Worm (Caenorhabditis elegans): ENCODE results near the gene C18B2.3.

Gene C18B2.3

DNA sequence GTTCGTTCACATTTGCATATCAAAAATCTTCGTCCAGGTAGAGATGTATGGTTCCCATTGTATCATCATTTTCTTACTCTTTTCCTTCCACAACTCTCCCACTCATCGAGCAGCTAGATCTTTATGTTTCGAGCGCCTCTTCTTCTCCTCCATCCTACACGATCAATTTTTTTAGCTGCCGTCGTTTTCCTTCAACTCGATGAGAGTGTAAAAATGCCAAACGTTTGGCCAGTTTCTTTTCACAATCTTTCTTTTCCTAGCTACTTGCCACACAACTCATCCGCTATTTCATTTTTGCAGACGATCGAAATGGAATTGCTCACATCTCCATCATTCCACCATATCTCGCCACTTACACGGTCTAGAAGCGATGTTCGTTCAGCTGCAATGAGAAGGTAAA, at the start of gene C18B2.3:
Gene C18B2.3 (plus strand): TSS at position 301 of the 400 bp plus-strand sequence.
- TF ChIP-seq unc-62 (GFP tag; optimal IDR thresholded peaks at IDR 0.05), result no peak

DNA sequence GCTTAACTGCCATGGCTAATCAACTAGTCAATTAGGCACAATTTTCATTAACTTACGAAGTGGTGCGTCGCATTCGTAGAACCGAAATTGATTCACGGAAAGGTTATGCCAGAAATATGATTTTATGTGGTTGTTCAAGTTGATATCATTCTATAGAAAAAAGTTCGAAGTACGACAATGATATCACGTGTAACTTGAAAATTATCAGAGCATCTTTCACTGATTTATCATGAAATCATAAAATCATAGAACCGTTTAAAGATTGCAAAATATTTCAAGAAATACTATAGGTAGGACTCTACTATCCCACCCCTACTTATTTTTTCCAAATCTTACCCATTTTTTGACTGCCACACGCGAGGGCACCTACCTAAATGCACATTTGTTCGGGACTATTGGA, 48.7 kb upstream of the C18B2.3 start:
- TF ChIP-seq unc-62 (GFP tag; optimal IDR thresholded peaks at IDR 0.05), result no peak

DNA sequence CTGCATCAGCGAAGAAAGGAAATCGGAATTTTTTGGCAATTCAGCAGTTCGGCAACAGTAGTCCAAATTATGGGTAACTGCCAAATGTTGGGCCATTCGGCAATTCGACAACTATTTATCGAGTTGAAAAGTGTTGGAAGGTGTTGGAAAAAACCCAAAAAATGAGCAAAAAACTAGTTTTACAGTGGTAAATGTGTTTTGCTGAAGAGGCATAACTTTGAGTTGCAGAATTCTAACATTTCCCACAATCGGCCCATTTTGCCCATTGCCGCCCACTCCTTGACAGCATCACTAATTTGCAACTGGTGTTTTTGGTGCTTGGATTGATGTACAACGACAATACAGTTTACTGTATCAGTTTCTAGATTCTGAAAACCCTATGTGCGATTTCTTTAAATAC, 47.9 kb upstream of the C18B2.3 start:
- TF ChIP-seq unc-62 (GFP tag; optimal IDR thresholded peaks at IDR 0.05), result no peak

DNA sequence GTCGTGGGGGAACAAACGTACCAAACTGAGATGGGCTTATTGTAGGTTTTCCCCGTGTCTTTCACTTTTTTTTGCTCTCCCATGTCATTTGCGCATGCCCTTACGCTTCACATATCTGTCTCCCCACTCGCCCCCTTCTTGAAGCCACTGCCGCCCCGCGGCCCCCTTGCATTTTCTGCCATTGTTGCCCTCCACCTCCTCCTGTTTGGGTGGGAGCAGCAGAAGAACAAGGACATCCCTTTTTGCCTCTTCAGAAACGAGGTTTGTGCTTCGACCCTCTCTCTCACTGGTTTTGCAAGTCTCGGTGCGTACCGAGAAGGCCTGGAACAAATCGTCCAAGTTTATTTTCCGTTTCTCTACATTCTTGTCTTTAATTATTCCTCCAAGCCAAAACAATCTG, 47.5 kb upstream of the C18B2.3 start:
- no peak for TF ChIP-seq unc-62 (GFP tag; optimal IDR thresholded peaks at IDR 0.05)

DNA sequence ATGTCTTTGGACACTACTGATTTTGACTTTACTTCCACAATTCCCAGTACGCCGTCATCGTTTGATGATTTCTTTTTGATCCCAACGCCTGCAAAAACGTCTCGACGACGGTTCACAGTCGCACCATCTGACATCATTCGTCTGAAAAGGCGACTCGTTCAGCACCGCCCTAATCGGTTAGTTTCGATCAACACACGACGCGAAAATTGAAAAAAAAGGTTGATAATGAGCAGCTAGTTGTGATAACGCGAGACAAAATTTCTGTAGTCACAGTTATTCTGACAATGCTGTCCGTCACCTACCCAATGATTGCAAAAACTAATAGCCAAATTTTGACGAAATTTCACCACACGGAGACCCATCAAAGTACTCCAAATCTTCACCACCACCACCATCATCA, 45.7 kb upstream of the C18B2.3 start:
- TF ChIP-seq unc-62 (GFP tag; optimal IDR thresholded peaks at IDR 0.05), result no peak

DNA sequence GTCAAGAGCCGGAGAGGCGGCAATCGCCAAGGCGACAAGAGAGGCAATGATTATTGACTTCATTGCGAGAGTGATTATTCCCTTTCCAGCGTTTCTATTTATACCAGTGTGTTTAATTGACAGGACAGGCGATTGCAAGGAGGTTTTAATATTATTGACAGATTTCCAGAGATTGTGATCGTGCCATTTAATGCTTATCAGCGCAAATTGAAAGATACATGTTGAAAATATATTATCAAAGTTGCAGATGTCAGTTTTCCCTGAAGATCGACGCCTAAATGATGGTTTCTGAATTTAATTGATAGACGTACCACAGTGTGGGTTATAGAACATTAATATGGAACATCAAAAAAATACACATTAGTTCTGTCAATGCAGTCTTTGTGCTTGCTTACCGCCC, 37.7 kb upstream of the C18B2.3 start, which contains the start of gene vit-4:
Gene vit-4 (minus strand): TSS at position 63 of the 400 bp plus-strand sequence.
- TF ChIP-seq unc-62 (GFP tag; optimal IDR thresholded peaks at IDR 0.05), result no peak

DNA sequence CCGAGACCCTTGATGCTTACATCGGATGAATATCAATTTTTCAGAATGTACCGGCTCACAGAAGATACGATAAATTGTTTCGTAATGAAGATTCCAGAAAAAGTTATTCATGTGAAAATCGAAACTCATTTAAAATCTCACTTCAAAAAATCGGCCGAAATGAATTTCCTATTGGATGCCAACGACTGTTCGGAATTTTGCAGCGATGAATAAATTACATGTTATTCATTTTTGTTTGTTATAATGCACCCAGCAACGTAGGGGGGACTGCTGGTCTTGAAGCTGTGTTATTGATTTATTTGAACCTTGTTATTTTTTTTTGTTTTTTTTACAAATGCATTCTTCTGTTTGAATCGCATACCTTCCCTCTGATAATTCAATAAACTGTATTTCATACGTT, 34.8 kb upstream of the C18B2.3 start:
- TF ChIP-seq unc-62 (GFP tag; optimal IDR thresholded peaks at IDR 0.05), result no peak

DNA sequence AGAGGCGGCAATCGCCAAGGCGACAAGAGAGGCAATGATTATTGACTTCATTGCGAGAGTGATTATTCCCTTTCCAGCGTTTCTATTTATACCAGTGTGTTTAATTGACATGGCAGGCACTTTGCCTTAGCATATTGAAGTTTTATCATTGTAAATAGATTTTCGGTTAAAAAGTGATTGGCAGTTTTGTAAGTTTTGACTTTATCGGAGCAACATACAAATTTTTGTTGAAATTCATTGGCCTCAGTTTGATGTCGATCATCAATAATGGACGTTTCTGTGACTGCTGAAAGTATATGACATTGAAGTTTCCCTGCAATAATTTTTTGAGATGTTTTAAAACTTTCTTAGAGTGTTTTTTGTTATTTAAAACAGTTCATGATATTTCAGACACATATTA, 29.1 kb upstream of the C18B2.3 start, which contains the start of gene vit-3:
Gene vit-3 (minus strand): TSS at position 60 of the 400 bp plus-strand sequence.
- no peak for TF ChIP-seq unc-62 (GFP tag; optimal IDR thresholded peaks at IDR 0.05)

DNA sequence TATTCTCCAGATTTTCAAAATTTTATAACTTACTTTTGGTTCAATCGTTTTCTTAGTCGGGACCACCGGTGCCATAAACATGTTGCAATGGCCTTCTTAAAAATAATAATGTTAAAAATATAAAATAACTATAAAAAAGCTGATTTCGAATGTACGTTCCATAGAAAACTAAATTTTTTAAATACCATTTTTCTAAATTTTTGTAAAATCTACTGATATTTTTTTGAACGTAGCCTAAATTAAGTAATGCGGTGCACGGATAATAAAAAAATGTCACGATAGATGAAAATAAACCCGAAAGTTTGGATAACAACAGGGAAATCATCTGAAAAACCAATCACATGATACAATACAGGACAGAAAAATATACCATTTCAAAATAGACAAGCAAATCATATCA, 28.1 kb upstream of the C18B2.3 start, which contains the start of gene T27A10.5:
Gene T27A10.5 (minus strand): TSS at position 101 of the 400 bp plus-strand sequence.
- TF ChIP-seq unc-62 (GFP tag; optimal IDR thresholded peaks at IDR 0.05), result no peak

DNA sequence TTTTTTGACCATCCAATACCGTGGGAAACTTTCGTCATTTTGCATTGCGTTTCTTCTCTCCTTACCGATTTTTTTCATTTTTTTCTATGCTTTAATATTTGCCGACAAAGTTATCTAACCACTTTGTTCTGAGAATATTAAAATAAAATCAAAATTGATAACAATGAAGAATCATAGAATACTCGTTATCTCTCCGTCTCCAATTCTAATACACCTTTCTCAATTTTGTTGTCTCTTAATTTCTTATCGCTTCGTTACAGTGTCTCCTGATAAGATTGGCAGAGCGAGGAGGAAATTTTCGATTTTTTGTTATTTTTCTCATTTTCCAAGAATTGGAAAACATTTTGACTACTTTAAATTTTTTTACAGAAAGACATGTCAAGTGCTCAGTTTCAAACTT, 25.4 kb upstream of the C18B2.3 start, which contains the start of gene ckc-1:
Gene ckc-1 (plus strand): TSS at position 368 of the 400 bp plus-strand sequence.
- TF ChIP-seq unc-62 (GFP tag; optimal IDR thresholded peaks at IDR 0.05), result no peak

DNA sequence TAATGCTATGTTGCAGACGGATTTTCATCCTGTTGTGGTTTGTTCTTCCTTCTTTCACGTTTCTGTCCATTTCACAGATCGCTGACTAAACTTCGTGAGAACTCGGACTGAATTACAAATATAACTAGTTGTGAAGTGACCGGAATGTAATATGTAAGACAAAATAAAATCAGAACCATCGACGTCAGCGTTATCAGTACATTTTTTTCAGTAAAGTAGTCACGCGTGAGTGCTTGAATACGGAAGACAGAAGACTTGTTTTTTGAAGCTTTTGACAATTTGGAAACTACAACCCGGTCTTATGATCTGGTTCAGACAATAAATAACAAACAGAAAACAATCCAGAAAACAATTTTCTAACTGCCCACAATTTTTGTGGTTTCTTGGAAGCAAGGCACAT, 19.8 kb upstream of the C18B2.3 start:
- no peak for TF ChIP-seq unc-62 (GFP tag; optimal IDR thresholded peaks at IDR 0.05)

DNA sequence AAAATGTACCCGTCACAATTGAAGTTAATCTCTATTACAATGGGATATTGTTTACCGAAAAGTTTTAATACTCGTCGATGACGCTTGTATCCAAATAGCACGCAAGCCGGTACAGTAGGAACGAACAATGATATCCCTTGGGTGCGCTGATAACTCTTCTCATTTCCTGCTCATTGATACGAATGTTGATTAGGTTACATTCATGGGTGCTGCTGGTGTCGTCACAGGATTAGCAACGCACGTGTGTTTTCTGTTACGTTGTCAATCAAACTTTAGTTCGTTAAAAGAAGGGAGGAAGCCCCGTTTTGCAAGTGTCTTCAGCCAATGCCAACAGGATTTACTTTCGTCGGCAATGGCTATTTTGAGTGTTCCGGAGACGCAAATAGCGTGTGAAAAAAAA, 18.2 kb upstream of the C18B2.3 start:
- no peak for TF ChIP-seq unc-62 (GFP tag; optimal IDR thresholded peaks at IDR 0.05)

DNA sequence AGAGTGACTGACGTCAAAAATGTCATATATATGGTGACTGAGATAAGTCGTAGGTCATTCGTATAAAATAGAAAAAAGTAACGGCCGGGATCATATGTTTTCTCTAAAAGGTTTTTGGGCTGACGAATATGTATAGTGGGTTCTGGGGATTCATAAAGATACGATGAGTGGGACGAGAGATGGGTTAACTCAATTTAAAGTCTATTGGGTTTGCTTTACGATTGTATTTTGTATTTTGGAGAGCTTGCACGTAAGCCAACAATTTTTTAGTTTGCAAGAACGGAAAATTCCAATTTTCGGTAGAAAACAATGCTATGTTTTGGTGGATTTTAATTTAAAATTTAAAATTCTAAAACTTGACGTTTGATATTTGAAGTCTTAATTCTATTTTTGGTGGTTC, 17.1 kb upstream of the C18B2.3 start:
- TF ChIP-seq unc-62 (GFP tag; optimal IDR thresholded peaks at IDR 0.05), result no peak

DNA sequence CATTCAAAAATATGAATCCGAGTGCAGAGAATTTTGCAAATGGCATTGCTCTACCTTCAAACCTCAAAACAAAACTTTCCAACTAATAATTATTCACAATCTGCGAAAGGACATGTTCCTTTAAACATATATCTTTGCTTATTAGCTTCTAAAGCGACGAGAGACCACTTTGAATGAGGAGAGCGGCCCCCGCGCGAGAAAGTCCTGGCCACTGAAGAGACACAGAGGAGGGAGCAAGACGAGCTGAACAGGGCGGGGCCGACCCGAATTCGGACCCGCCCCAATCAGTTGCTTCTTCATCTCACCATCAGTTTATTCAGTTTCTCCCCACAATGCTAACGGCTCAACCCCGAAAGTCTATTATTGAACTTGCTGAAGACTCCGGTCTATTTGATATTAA, 16.0 kb upstream of the C18B2.3 start, which contains the start of gene T27A10.2:
Gene T27A10.2 (plus strand): TSS at position 333 of the 400 bp plus-strand sequence.
- TF ChIP-seq unc-62 (GFP tag; optimal IDR thresholded peaks at IDR 0.05), result no peak

DNA sequence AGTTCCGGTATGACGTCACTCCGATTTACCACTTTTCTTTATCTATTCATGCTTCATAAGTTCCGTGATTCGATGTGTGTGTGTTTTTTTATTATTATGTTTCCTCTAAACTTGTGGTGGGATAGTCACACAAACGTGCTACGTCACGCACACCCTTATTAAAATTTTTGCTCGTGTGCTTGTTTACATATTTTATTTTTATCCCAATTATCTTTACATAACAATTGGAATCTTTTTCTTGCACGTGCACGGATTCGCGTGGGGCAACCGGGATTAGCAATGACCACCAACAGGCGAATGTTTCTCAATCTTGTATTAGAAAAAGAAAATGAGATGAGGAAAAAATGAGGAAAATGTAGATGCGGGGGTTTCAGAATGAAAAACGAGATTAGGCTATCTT, 11.1 kb upstream of the C18B2.3 start:
- no peak for TF ChIP-seq unc-62 (GFP tag; optimal IDR thresholded peaks at IDR 0.05)

DNA sequence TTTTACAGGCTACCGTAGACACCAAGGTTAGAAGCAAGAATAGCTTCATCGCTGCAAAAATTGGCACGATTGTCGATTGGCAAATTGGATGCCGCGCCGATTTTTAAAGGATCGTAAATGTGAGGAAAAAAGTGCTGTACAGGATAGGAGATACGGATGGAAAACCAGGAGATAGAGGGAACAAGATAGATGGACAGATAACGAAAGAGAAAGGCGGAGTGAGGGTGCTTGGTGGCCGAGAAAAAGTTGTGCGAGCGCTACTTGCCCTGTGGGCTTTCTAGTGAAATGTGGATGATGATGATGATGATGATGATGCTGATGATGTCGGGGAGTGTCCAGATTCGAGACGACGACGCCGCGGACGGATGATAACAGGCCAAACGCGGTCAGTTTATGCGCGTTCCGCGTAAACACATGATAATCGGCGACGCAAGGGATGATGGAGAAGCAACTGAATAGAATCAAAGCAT, 5.3 kb upstream of the C18B2.3 start, which contains the start of gene T27A10.6:
Gene T27A10.6 (minus strand): TSS at position 51 of the 470 bp plus-strand sequence.
- no peak for TF ChIP-seq unc-62 (GFP tag; optimal IDR thresholded peaks at IDR 0.05)

DNA sequence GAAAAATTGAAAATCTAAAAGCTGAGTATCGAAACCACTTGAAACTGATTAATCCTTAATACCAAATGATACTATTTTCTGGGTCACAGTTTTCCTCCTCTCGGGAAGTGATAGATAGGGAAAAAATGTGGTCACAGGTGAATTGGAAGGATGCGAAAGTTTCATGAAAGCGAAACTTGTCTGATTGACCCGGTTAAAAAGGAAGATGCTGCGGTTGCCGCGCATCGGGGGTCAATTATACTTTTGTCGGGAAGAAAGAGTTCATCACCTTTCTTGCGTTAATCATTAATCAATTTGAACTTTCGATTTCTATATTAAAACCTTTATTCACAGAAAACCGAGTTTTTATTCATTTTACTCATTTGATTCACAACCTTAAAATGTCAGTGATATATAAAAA, 4.7 kb upstream of the C18B2.3 start:
- TF ChIP-seq unc-62 (GFP tag; optimal IDR thresholded peaks at IDR 0.05), result no peak

DNA sequence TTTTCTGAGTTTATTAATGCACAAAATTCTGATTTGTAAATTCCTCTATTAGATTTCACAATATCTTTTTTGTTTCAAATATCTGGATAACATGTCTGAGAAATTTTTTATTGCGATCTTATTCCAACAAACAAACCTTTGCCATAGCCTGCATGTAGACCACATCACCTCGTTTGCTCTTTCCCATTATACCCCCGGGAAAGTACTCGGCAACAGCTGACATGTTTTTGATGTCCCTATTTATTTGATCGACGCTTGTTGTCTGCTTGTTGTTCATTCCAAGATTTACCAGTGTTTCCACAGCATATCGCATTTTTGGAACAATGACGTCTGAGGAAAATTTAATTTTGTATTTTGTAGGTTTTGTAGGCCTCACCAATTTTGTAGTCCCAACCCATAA, 1.8 kb upstream of the C18B2.3 start:
- TF ChIP-seq unc-62 (GFP tag; optimal IDR thresholded peaks at IDR 0.05), result no peak

Data from whole organism, dauer.